Worm (Caenorhabditis elegans) whole organism, mixed stage, embryonic: ENCODE measurements around the gene F48G7.10.

ENCODE experiments used
- M03D4.4 ChIP-seq: sonication (generic microtip); optimal IDR thresholded peaks from 2 replicates; lab custom pipeline; 2017; ENCODE audit warnings: mild to moderate bottlenecking, missing genetic modification characterization, missing compliant biosample characterization
- bed-3 ChIP-seq: fragments of 200-800 bp; sonication (Bioruptor generic); optimal IDR thresholded peaks from 3 replicates; lab custom pipeline; 2018; ENCODE audit warnings: mild to moderate bottlenecking, missing genetic modification characterization, moderate library complexity, missing compliant biosample characterization
- blmp-1 ChIP-seq: fragments of 150-350 bp; optimal IDR thresholded peaks from 2 replicates; lab custom pipeline; 2014; ENCODE audit warnings: missing biosample characterization, missing genetic modification characterization
- ceh-39 ChIP-seq: fragments of 150-350 bp; optimal IDR thresholded peaks from 2 replicates; lab custom pipeline; 2014; ENCODE audit warnings: missing biosample characterization, missing genetic modification characterization
- ceh-43 ChIP-seq: fragments of 200-800 bp; sonication (Bioruptor generic); optimal IDR thresholded peaks from 2 replicates; lab custom pipeline; 2018; ENCODE audit warnings: mild to moderate bottlenecking, missing genetic modification characterization, moderate library complexity, missing compliant biosample characterization
- ceh-83 ChIP-seq: fragments of 200-800 bp; sonication (Bioruptor generic); optimal IDR thresholded peaks from 2 replicates; lab custom pipeline; 2018; ENCODE audit warnings: mild to moderate bottlenecking, missing genetic modification characterization, missing compliant biosample characterization
- ces-1 ChIP-seq: fragments of 150-350 bp; optimal IDR thresholded peaks from 2 replicates; lab custom pipeline; 2014; ENCODE audit warnings: missing biosample characterization, missing genetic modification reagents, missing genetic modification characterization
- cnd-1 ChIP-seq: fragments of 200-800 bp; sonication (Bioruptor generic); optimal IDR thresholded peaks from 2 replicates; lab custom pipeline; 2018; ENCODE audit warnings: mild to moderate bottlenecking, missing genetic modification characterization, missing compliant biosample characterization
- drap-1 ChIP-seq: fragments of 200-800 bp; sonication (Bioruptor generic); optimal IDR thresholded peaks from 3 replicates; lab custom pipeline; 2018; ENCODE audit warnings: mild to moderate bottlenecking, missing genetic modification characterization, missing compliant biosample characterization
- elt-1 ChIP-seq: sonication (generic microtip); optimal IDR thresholded peaks from 2 replicates; lab custom pipeline; 2017; ENCODE audit warnings: missing genetic modification characterization, mild to moderate bottlenecking, missing compliant biosample characterization, antibody characterized with exemption, moderate library complexity, borderline replicate concordance; ENCODE audit not compliant: insufficient read depth
- ham-2 ChIP-seq: fragments of 200-800 bp; sonication (Bioruptor generic); optimal IDR thresholded peaks from 2 replicates; lab custom pipeline; 2018; ENCODE audit warnings: mild to moderate bottlenecking, missing genetic modification characterization, missing compliant biosample characterization
- hlh-1 ChIP-seq: fragments of 150-350 bp; optimal IDR thresholded peaks from 2 replicates; lab custom pipeline; 2014; ENCODE audit warnings: missing biosample characterization, missing genetic modification reagents, missing genetic modification characterization
- lin-13 ChIP-seq: fragments of 150-350 bp; optimal IDR thresholded peaks from 2 replicates; lab custom pipeline; 2014; ENCODE audit warnings: missing biosample characterization, missing genetic modification characterization
- lin-32 ChIP-seq: fragments of 200-800 bp; sonication (Bioruptor generic); optimal IDR thresholded peaks from 2 replicates; lab custom pipeline; 2018; ENCODE audit warnings: mild to moderate bottlenecking, missing genetic modification characterization, missing compliant biosample characterization
- lsy-2 ChIP-seq: fragments of 150-350 bp; optimal IDR thresholded peaks from 2 replicates; lab custom pipeline; 2014; ENCODE audit warnings: missing biosample characterization, missing genetic modification characterization
- mab-5 ChIP-seq: fragments of 150-350 bp; optimal IDR thresholded peaks from 2 replicates; lab custom pipeline; 2014; ENCODE audit warnings: missing biosample characterization, missing genetic modification characterization
- mep-1 ChIP-seq: fragments of 150-350 bp; optimal IDR thresholded peaks from 2 replicates; lab custom pipeline; 2017; ENCODE audit warnings: missing biosample characterization, missing genetic modification reagents, missing genetic modification characterization, inconsistent platforms
- mls-2 ChIP-seq: sonication (generic microtip); optimal IDR thresholded peaks from 2 replicates; lab custom pipeline; 2016; ENCODE audit warnings: mild to moderate bottlenecking, missing genetic modification characterization, moderate library complexity, missing compliant biosample characterization
- nhr-12 ChIP-seq: fragments of 150-350 bp; optimal IDR thresholded peaks from 2 replicates; lab custom pipeline; 2014; ENCODE audit warnings: missing biosample characterization, missing genetic modification characterization
- nhr-2 ChIP-seq: fragments of 150-350 bp; optimal IDR thresholded peaks from 2 replicates; lab custom pipeline; 2014; ENCODE audit warnings: missing biosample characterization, missing genetic modification characterization
- nhr-237 ChIP-seq: fragments of 150-350 bp; optimal IDR thresholded peaks from 2 replicates; lab custom pipeline; 2014; ENCODE audit warnings: missing biosample characterization, missing genetic modification characterization
- nhr-28 ChIP-seq: fragments of 150-350 bp; optimal IDR thresholded peaks from 2 replicates; lab custom pipeline; 2014; ENCODE audit warnings: missing biosample characterization, missing genetic modification characterization
- nhr-76 ChIP-seq: sonication (generic microtip); optimal IDR thresholded peaks from 2 replicates; lab custom pipeline; 2017; ENCODE audit warnings: missing biosample characterization, missing genetic modification characterization
- pha-4 ChIP-seq: fragments of 150-350 bp; optimal IDR thresholded peaks from 2 replicates; lab custom pipeline; 2018; ENCODE audit warnings: missing biosample characterization, missing genetic modification reagents, missing genetic modification characterization
- sem-2 ChIP-seq: fragments of 200-800 bp; sonication (Bioruptor generic); optimal IDR thresholded peaks from 2 replicates; lab custom pipeline; 2018; ENCODE audit warnings: mild to moderate bottlenecking, missing genetic modification characterization, missing compliant biosample characterization
- snpc-4 ChIP-seq: fragments of 150-350 bp; optimal IDR thresholded peaks from 2 replicates; lab custom pipeline; 2014; ENCODE audit warnings: missing biosample characterization, missing genetic modification characterization
- sptf-1 ChIP-seq: sonication (generic microtip); optimal IDR thresholded peaks from 2 replicates; lab custom pipeline; 2017; ENCODE audit warnings: mild to moderate bottlenecking, missing genetic modification characterization, moderate library complexity, missing compliant biosample characterization
- tbx-8 ChIP-seq: fragments of 200-800 bp; sonication (Bioruptor generic); optimal IDR thresholded peaks from 2 replicates; lab custom pipeline; 2018; ENCODE audit warnings: mild to moderate bottlenecking, missing genetic modification characterization, moderate library complexity, missing compliant biosample characterization
- unc-120 ChIP-seq: sonication (generic microtip); optimal IDR thresholded peaks from 2 replicates; lab custom pipeline; 2017; ENCODE audit warnings: missing genetic modification characterization, missing compliant biosample characterization; ENCODE audit not compliant: poor library complexity, severe bottlenecking
- unc-39 ChIP-seq: fragments of 150-350 bp; optimal IDR thresholded peaks from 2 replicates; lab custom pipeline; 2014; ENCODE audit warnings: missing biosample characterization, missing genetic modification characterization
- unc-62 ChIP-seq: fragments of 150-350 bp; optimal IDR thresholded peaks from 2 replicates; lab custom pipeline; 2014; ENCODE audit warnings: missing biosample characterization, missing genetic modification reagents, missing genetic modification characterization
- zip-8 ChIP-seq: fragments of 150-350 bp; optimal IDR thresholded peaks from 2 replicates; lab custom pipeline; 2014; ENCODE audit warnings: missing biosample characterization, missing genetic modification characterization
- ztf-11 ChIP-seq: fragments of 150-350 bp; optimal IDR thresholded peaks from 2 replicates; lab custom pipeline; 2014; ENCODE audit warnings: missing biosample characterization, missing genetic modification characterization

Gene F48G7.10

ce11 chrV:676550-677084, 41.9 kb upstream of the F48G7.10 start, which contains the start of the genes fbxa-72 and srx-21:
fbxa-72 (minus strand) TSS chrV:676753.
srx-21 (plus strand) TSS chrV:677034.
- no peak for TF ChIP-seq lsy-2 (tag; lab: Kevin White, UChicago)
- TF ChIP-seq unc-39 (tag; lab: Kevin White, UChicago): no peak
- no peak for TF ChIP-seq nhr-28
- TF ChIP-seq blmp-1 (tag; lab: Kevin White, UChicago): no peak
- TF ChIP-seq sptf-1 (tag; lab: Kevin White, UChicago): no peak
- TF ChIP-seq unc-62 (GFP tag; lab: Kevin White, UChicago): no peak
- TF ChIP-seq ces-1 (GFP tag; lab: Kevin White, UChicago): no peak
- no peak for TF ChIP-seq ztf-11 (tag; lab: Kevin White, UChicago)
- TF ChIP-seq zip-8: no peak
- TF ChIP-seq nhr-12 (tag; lab: Kevin White, UChicago): no peak
- no peak for TF ChIP-seq ceh-39 (tag; lab: Kevin White, UChicago)
- no peak for TF ChIP-seq snpc-4 (tag; lab: Kevin White, UChicago)
- TF ChIP-seq nhr-237 (tag; lab: Kevin White, UChicago): no peak
- no peak for TF ChIP-seq elt-1 (tag; lab: Kevin White, UChicago)
- TF ChIP-seq bed-3 (GFP tag; lab: Kevin White, UChicago): no peak
- no peak for TF ChIP-seq pha-4 (tag; lab: Kevin White, UChicago)
- TF ChIP-seq mab-5 (tag; lab: Kevin White, UChicago): no peak
- TF ChIP-seq mls-2: no peak

DNA sequence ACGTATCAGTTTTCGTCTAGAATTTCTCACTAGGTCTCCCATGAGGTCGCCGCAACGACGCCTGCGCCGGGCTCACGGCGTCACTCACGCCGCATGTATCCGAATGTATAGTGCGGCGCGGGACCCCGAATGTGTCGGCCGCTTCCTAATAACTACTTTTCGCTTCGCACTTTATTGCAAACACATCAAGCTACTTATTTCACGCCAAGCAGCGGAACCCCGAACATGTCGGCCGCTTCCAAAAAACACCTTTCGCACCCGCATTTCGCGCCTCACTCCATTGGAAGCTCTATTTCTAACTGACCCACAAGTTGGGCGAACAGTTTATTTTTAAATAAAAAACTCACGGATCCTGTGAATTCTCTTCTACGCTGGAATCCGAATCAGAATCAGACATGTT, 41.3 kb upstream of the F48G7.10 start:
- no peak for TF ChIP-seq nhr-28
- TF ChIP-seq ztf-11 (tag; lab: Kevin White, UChicago): no peak
- TF ChIP-seq blmp-1 (tag; lab: Kevin White, UChicago): no peak
- no peak for TF ChIP-seq pha-4 (tag; lab: Kevin White, UChicago)
- no peak for TF ChIP-seq nhr-237 (tag; lab: Kevin White, UChicago)
- TF ChIP-seq nhr-76 (tag; lab: Kevin White, UChicago): no peak
- TF ChIP-seq hlh-1 (tag; lab: Kevin White, UChicago): no peak
- TF ChIP-seq tbx-8: no peak
- no peak for TF ChIP-seq drap-1 (GFP tag; lab: Kevin White, UChicago)
- no peak for TF ChIP-seq ham-2 (GFP tag; lab: Kevin White, UChicago)
- no peak for TF ChIP-seq cnd-1 (tag; lab: Kevin White, UChicago)
- no peak for TF ChIP-seq bed-3 (GFP tag; lab: Kevin White, UChicago)
- TF ChIP-seq mab-5 (tag; lab: Kevin White, UChicago): no peak
- TF ChIP-seq ceh-43 (GFP tag; lab: Kevin White, UChicago): no peak
- no peak for TF ChIP-seq snpc-4 (tag; lab: Kevin White, UChicago)
- TF ChIP-seq mls-2: no peak
- no peak for TF ChIP-seq unc-39 (tag; lab: Kevin White, UChicago)
- TF ChIP-seq nhr-12 (tag; lab: Kevin White, UChicago): no peak
- no peak for TF ChIP-seq elt-1 (tag; lab: Kevin White, UChicago)
- no peak for TF ChIP-seq ceh-83 (GFP tag; lab: Kevin White, UChicago)

DNA sequence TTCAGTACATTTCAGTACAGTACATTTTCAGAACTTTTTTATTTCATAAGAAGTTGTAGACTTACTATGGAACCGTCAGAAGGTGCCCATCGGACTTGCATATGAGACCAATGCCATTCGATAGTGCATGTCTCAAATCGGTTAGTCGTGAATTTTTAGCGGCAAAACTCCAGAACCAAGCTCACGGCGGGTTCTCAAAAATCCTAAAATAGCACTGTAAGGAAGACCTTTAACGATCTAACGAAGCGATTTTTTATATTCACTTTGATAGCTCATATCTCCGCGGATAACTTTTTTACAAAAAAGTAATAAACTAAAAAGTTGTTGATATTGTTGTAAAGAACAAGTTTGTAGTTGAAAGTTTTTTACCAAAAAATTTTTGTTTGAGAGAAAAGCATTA, 39.5 kb upstream of the F48G7.10 start, which contains the start of gene sru-25:
Gene sru-25, minus strand, starts transcription at position 101 of the 400 bp plus-strand sequence.
- TF ChIP-seq ceh-39 (tag; lab: Kevin White, UChicago): no peak
- TF ChIP-seq hlh-1 (tag; lab: Kevin White, UChicago): no peak
- TF ChIP-seq M03D4.4: no peak
- TF ChIP-seq cnd-1 (tag; lab: Kevin White, UChicago): no peak
- TF ChIP-seq sem-2 (GFP tag; lab: Kevin White, UChicago): no peak
- TF ChIP-seq nhr-28: no peak
- no peak for TF ChIP-seq nhr-76 (tag; lab: Kevin White, UChicago)
- TF ChIP-seq unc-120: no peak
- TF ChIP-seq bed-3 (GFP tag; lab: Kevin White, UChicago): no peak
- TF ChIP-seq mep-1 (tag; lab: Kevin White, UChicago): no peak
- TF ChIP-seq lin-13 (tag; lab: Kevin White, UChicago): no peak
- no peak for TF ChIP-seq unc-62 (GFP tag; lab: Kevin White, UChicago)
- TF ChIP-seq blmp-1 (tag; lab: Kevin White, UChicago): no peak
- no peak for TF ChIP-seq mab-5 (tag; lab: Kevin White, UChicago)
- TF ChIP-seq tbx-8: no peak
- TF ChIP-seq lin-32: no peak
- no peak for TF ChIP-seq sptf-1 (tag; lab: Kevin White, UChicago)
- TF ChIP-seq mls-2: no peak
- TF ChIP-seq nhr-2 (tag; lab: Kevin White, UChicago): no peak
